Worm (Caenorhabditis elegans) whole organism, mixed stage, embryonic: Measurements from ENCODE around the gene gcy-8.

Experiments
- M03D4.4 ChIP-seq: sonication (generic microtip); optimal IDR thresholded peaks from 2 replicates; lab custom pipeline; 2017; ENCODE audit warnings: mild to moderate bottlenecking, missing genetic modification characterization, missing compliant biosample characterization
- bed-3 ChIP-seq: fragments of 200-800 bp; sonication (Bioruptor generic); optimal IDR thresholded peaks from 3 replicates; lab custom pipeline; 2018; ENCODE audit warnings: mild to moderate bottlenecking, missing genetic modification characterization, moderate library complexity, missing compliant biosample characterization
- blmp-1 ChIP-seq: fragments of 150-350 bp; optimal IDR thresholded peaks from 2 replicates; lab custom pipeline; 2014; ENCODE audit warnings: missing biosample characterization, missing genetic modification characterization
- ceh-39 ChIP-seq: fragments of 150-350 bp; optimal IDR thresholded peaks from 2 replicates; lab custom pipeline; 2014; ENCODE audit warnings: missing biosample characterization, missing genetic modification characterization
- ceh-43 ChIP-seq: fragments of 200-800 bp; sonication (Bioruptor generic); optimal IDR thresholded peaks from 2 replicates; lab custom pipeline; 2018; ENCODE audit warnings: mild to moderate bottlenecking, missing genetic modification characterization, moderate library complexity, missing compliant biosample characterization
- ceh-83 ChIP-seq: fragments of 200-800 bp; sonication (Bioruptor generic); optimal IDR thresholded peaks from 2 replicates; lab custom pipeline; 2018; ENCODE audit warnings: mild to moderate bottlenecking, missing genetic modification characterization, missing compliant biosample characterization
- ces-1 ChIP-seq: fragments of 150-350 bp; optimal IDR thresholded peaks from 2 replicates; lab custom pipeline; 2014; ENCODE audit warnings: missing biosample characterization, missing genetic modification reagents, missing genetic modification characterization
- cnd-1 ChIP-seq: fragments of 200-800 bp; sonication (Bioruptor generic); optimal IDR thresholded peaks from 2 replicates; lab custom pipeline; 2018; ENCODE audit warnings: mild to moderate bottlenecking, missing genetic modification characterization, missing compliant biosample characterization
- drap-1 ChIP-seq: fragments of 200-800 bp; sonication (Bioruptor generic); optimal IDR thresholded peaks from 3 replicates; lab custom pipeline; 2018; ENCODE audit warnings: mild to moderate bottlenecking, missing genetic modification characterization, missing compliant biosample characterization
- elt-1 ChIP-seq: sonication (generic microtip); optimal IDR thresholded peaks from 2 replicates; lab custom pipeline; 2017; ENCODE audit warnings: missing genetic modification characterization, mild to moderate bottlenecking, missing compliant biosample characterization, antibody characterized with exemption, moderate library complexity, borderline replicate concordance; ENCODE audit not compliant: insufficient read depth
- elt-3 ChIP-seq: fragments of 150-350 bp; optimal IDR thresholded peaks from 2 replicates; lab custom pipeline; 2014; ENCODE audit warnings: missing biosample characterization, missing genetic modification characterization
- flh-1 ChIP-seq: fragments of 200-800 bp; sonication (Bioruptor generic); optimal IDR thresholded peaks from 2 replicates; lab custom pipeline; 2018; ENCODE audit warnings: mild to moderate bottlenecking, missing genetic modification characterization, moderate library complexity, missing compliant biosample characterization
- ham-2 ChIP-seq: fragments of 200-800 bp; sonication (Bioruptor generic); optimal IDR thresholded peaks from 2 replicates; lab custom pipeline; 2018; ENCODE audit warnings: mild to moderate bottlenecking, missing genetic modification characterization, missing compliant biosample characterization
- hlh-1 ChIP-seq: fragments of 150-350 bp; optimal IDR thresholded peaks from 2 replicates; lab custom pipeline; 2014; ENCODE audit warnings: missing biosample characterization, missing genetic modification reagents, missing genetic modification characterization
- lin-13 ChIP-seq: fragments of 150-350 bp; optimal IDR thresholded peaks from 2 replicates; lab custom pipeline; 2014; ENCODE audit warnings: missing biosample characterization, missing genetic modification characterization
- lin-32 ChIP-seq: fragments of 200-800 bp; sonication (Bioruptor generic); optimal IDR thresholded peaks from 2 replicates; lab custom pipeline; 2018; ENCODE audit warnings: mild to moderate bottlenecking, missing genetic modification characterization, missing compliant biosample characterization
- lsy-2 ChIP-seq: fragments of 150-350 bp; optimal IDR thresholded peaks from 2 replicates; lab custom pipeline; 2014; ENCODE audit warnings: missing biosample characterization, missing genetic modification characterization
- mab-5 ChIP-seq: fragments of 150-350 bp; optimal IDR thresholded peaks from 2 replicates; lab custom pipeline; 2014; ENCODE audit warnings: missing biosample characterization, missing genetic modification characterization
- mep-1 ChIP-seq: fragments of 150-350 bp; optimal IDR thresholded peaks from 2 replicates; lab custom pipeline; 2017; ENCODE audit warnings: missing biosample characterization, missing genetic modification reagents, missing genetic modification characterization, inconsistent platforms
- mls-2 ChIP-seq: sonication (generic microtip); optimal IDR thresholded peaks from 2 replicates; lab custom pipeline; 2016; ENCODE audit warnings: mild to moderate bottlenecking, missing genetic modification characterization, moderate library complexity, missing compliant biosample characterization
- nhr-12 ChIP-seq: fragments of 150-350 bp; optimal IDR thresholded peaks from 2 replicates; lab custom pipeline; 2014; ENCODE audit warnings: missing biosample characterization, missing genetic modification characterization
- nhr-2 ChIP-seq: fragments of 150-350 bp; optimal IDR thresholded peaks from 2 replicates; lab custom pipeline; 2014; ENCODE audit warnings: missing biosample characterization, missing genetic modification characterization
- nhr-237 ChIP-seq: fragments of 150-350 bp; optimal IDR thresholded peaks from 2 replicates; lab custom pipeline; 2014; ENCODE audit warnings: missing biosample characterization, missing genetic modification characterization
- nhr-28 ChIP-seq: fragments of 150-350 bp; optimal IDR thresholded peaks from 2 replicates; lab custom pipeline; 2014; ENCODE audit warnings: missing biosample characterization, missing genetic modification characterization
- nhr-76 ChIP-seq: sonication (generic microtip); optimal IDR thresholded peaks from 2 replicates; lab custom pipeline; 2017; ENCODE audit warnings: missing biosample characterization, missing genetic modification characterization
- pha-4 ChIP-seq: fragments of 150-350 bp; optimal IDR thresholded peaks from 2 replicates; lab custom pipeline; 2018; ENCODE audit warnings: missing biosample characterization, missing genetic modification reagents, missing genetic modification characterization
- sem-2 ChIP-seq: fragments of 200-800 bp; sonication (Bioruptor generic); optimal IDR thresholded peaks from 2 replicates; lab custom pipeline; 2018; ENCODE audit warnings: mild to moderate bottlenecking, missing genetic modification characterization, missing compliant biosample characterization
- snpc-4 ChIP-seq: fragments of 150-350 bp; optimal IDR thresholded peaks from 2 replicates; lab custom pipeline; 2014; ENCODE audit warnings: missing biosample characterization, missing genetic modification characterization
- unc-120 ChIP-seq: sonication (generic microtip); optimal IDR thresholded peaks from 2 replicates; lab custom pipeline; 2017; ENCODE audit warnings: missing genetic modification characterization, missing compliant biosample characterization; ENCODE audit not compliant: poor library complexity, severe bottlenecking
- unc-62 ChIP-seq: fragments of 150-350 bp; optimal IDR thresholded peaks from 2 replicates; lab custom pipeline; 2014; ENCODE audit warnings: missing biosample characterization, missing genetic modification reagents, missing genetic modification characterization
- ztf-11 ChIP-seq: fragments of 150-350 bp; optimal IDR thresholded peaks from 2 replicates; lab custom pipeline; 2014; ENCODE audit warnings: missing biosample characterization, missing genetic modification characterization

The gcy-8 gene

ce11 chrIV:7957504-7957903 is 29.6 kb downstream of the gcy-8 start, which contains the start of gene frpr-10:
Gene frpr-10, plus strand, starts transcription at chrIV:7957804.
- no peak for TF ChIP-seq ham-2 (GFP tag; lab: Kevin White, UChicago)
- no peak for TF ChIP-seq ceh-83

ce11 chrIV:7958092-7958491 is 30.1 kb downstream of the gcy-8 start:
- TF ChIP-seq nhr-2 (no peak), mls-2 (tag; lab: Kevin White, UChicago) (no peak), blmp-1 (tag; lab: Kevin White, UChicago) (no peak), ztf-11 (tag; lab: Kevin White, UChicago) (no peak), cnd-1 (tag; lab: Kevin White, UChicago) (no peak), elt-1 (tag; lab: Kevin White, UChicago) (no peak), M03D4.4 (no peak), pha-4 (tag; lab: Kevin White, UChicago) (no peak), nhr-76 (tag; lab: Kevin White, UChicago) (no peak), nhr-237 (no peak), hlh-1 (no peak), lin-13 (tag; lab: Kevin White, UChicago) (no peak), ceh-83 (no peak), lin-32 (no peak), nhr-28 (no peak), snpc-4 (no peak)

ce11 chrIV:7961889-7962342 is 34.0 kb downstream of the gcy-8 start:
- TF ChIP-seq snpc-4 (no peak), ceh-39 (tag; lab: Kevin White, UChicago) (no peak)

- no peak for TF ChIP-seq unc-62 (GFP tag; lab: Kevin White, UChicago)
- TF ChIP-seq ces-1: no peak
- TF ChIP-seq, all 35 proteins: peak for 0
These were observed 39.1 kb downstream of the gcy-8 start, which contains the start of gene F57H12.5 for ce11 chrIV:7967006-7967405. Gene F57H12.5, plus strand, starts transcription at chrIV:7967306.

ce11 chrIV:7976210-7976609 is 48.3 kb downstream of the gcy-8 start, which contains the start of gene F57H12.6:
Gene F57H12.6, minus strand, starts transcription at chrIV:7976310.
- TF ChIP-seq snpc-4: no peak
- TF ChIP-seq ces-1: no peak
- no peak for TF ChIP-seq unc-62 (GFP tag; lab: Kevin White, UChicago)
- TF ChIP-seq pha-4 (tag; lab: Kevin White, UChicago): no peak
- no peak for TF ChIP-seq unc-120 (tag; lab: Kevin White, UChicago)

ce11 chrIV:7977452-7977940 is 49.5 kb downstream of the gcy-8 start, which contains the start of gene ora-1:
Gene ora-1, plus strand, starts transcription at chrIV:7977890.
- TF ChIP-seq ztf-11 (tag; lab: Kevin White, UChicago): no peak
- TF ChIP-seq hlh-1: no peak
- TF ChIP-seq elt-1 (tag; lab: Kevin White, UChicago): no peak
- no peak for TF ChIP-seq ceh-43
- no peak for TF ChIP-seq sem-2 (GFP tag; lab: Kevin White, UChicago)
- TF ChIP-seq bed-3 (GFP tag; lab: Kevin White, UChicago): no peak
- no peak for TF ChIP-seq unc-120 (tag; lab: Kevin White, UChicago)
- TF ChIP-seq ceh-39 (tag; lab: Kevin White, UChicago): no peak
- TF ChIP-seq ham-2 (GFP tag; lab: Kevin White, UChicago): no peak
- no peak for TF ChIP-seq lsy-2
- TF ChIP-seq nhr-76 (tag; lab: Kevin White, UChicago): no peak
- no peak for TF ChIP-seq nhr-12 (tag; lab: Kevin White, UChicago)
- no peak for TF ChIP-seq unc-62 (GFP tag; lab: Kevin White, UChicago)
- TF ChIP-seq mls-2 (tag; lab: Kevin White, UChicago): no peak
- no peak for TF ChIP-seq nhr-28

- TF ChIP-seq elt-1 (tag; lab: Kevin White, UChicago) (no peak), pha-4 (tag; lab: Kevin White, UChicago) (no peak), unc-120 (tag; lab: Kevin White, UChicago) (peak; percentile 11), nhr-12 (tag; lab: Kevin White, UChicago) (no peak), elt-3 (tag; lab: Kevin White, UChicago) (no peak), mep-1 (tag; lab: Kevin White, UChicago) (no peak), flh-1 (no peak), unc-62 (GFP tag; lab: Kevin White, UChicago) (peak; percentile 22), ces-1 (peak; percentile 98), sem-2 (GFP tag; lab: Kevin White, UChicago) (no peak), ceh-43 (no peak), nhr-28 (no peak), M03D4.4 (no peak), drap-1 (no peak), cnd-1 (tag; lab: Kevin White, UChicago) (no peak), nhr-76 (tag; lab: Kevin White, UChicago) (no peak), mab-5 (tag; lab: Kevin White, UChicago) (no peak), lsy-2 (no peak)
These were observed 51.6 kb downstream of the gcy-8 start, which contains the start of gene unc-24 for ce11 chrIV:7979588-7979987. Gene unc-24, plus strand, starts transcription at chrIV:7979870.
